Fruit fly (Drosophila melanogaster): Measurements from ENCODE around the gene GatC.

Gene GatC

dm6 chr2L:13878801-13879200, 45.9 kb upstream of the GatC start (continued):
- TF ChIP-seq CG13287 (GFP tag; IDR thresholded peaks at IDR 0.05; ENCODE audit: partially characterized antibody) (peak; percentile 45; the same call in 1 of the 2 replicates), CG34376 (GFP tag; optimal IDR thresholded peaks at IDR 0.05) (peak; percentile 33), slou (GFP tag; optimal IDR thresholded peaks at IDR 0.05) (no peak), HLHmδ (GFP tag; optimal IDR thresholded peaks at IDR 0.05) (peak; percentile 96), CG1832 (GFP tag; optimal IDR thresholded peaks at IDR 0.05) (no peak), kay (GFP tag; optimal IDR thresholded peaks at IDR 0.05) (peak; percentile 4), nerfin-1 (tag; optimal IDR thresholded peaks at IDR 0.05) (peak; percentile 18), Lpt (GFP tag; optimal IDR thresholded peaks at IDR 0.05) (no peak), CG8359 (GFP tag; optimal IDR thresholded peaks at IDR 0.05; ENCODE audit: borderline replicate concordance) (no peak), MTF-1 (GFP tag; optimal IDR thresholded peaks at IDR 0.05; ENCODE audit: borderline replicate concordance) (peak; percentile 7), Meics (GFP tag; optimal IDR thresholded peaks at IDR 0.05) (peak; percentile 18), unc-4 (GFP tag; IDR thresholded peaks at IDR 0.05; ENCODE audit: partially characterized antibody) (peak; percentile 23; the same call in 1 of the 2 replicates), abd-A (tag; optimal IDR thresholded peaks at IDR 0.05) (peak; percentile 8), Hsf (GFP tag; optimal IDR thresholded peaks at IDR 0.05) (no peak), seq (GFP tag; IDR thresholded peaks at IDR 0.05) (peak; percentile 68; the same call in 1 of the 2 replicates), CG15269 (tag; optimal IDR thresholded peaks at IDR 0.05) (peak; percentile 21), Hand (GFP tag; optimal IDR thresholded peaks at IDR 0.05) (no peak), Hmr (GFP tag; optimal IDR thresholded peaks at IDR 0.05) (peak; percentile 12), cad (GFP tag; optimal IDR thresholded peaks at IDR 0.05) (no peak), CG11504 (tag; optimal IDR thresholded peaks at IDR 0.05) (peak; percentile 8), eve (GFP tag; optimal IDR thresholded peaks at IDR 0.05) (peak in 1 of 2 experiments; percentile 7), fd64A (GFP tag; optimal IDR thresholded peaks at IDR 0.05) (no peak), CG17385 (GFP tag; optimal IDR thresholded peaks at IDR 0.05) (peak; percentile 42), CG3847 (GFP tag; IDR thresholded peaks at IDR 0.05) (peak; percentile 16; the same call in 1 of the 2 replicates), oc (tag; optimal IDR thresholded peaks at IDR 0.05) (peak; percentile 46), zfh1 (GFP tag; IDR thresholded peaks at IDR 0.05) (peak; percentile 44; the same call in 1 of the 3 replicates), nom (GFP tag; optimal IDR thresholded peaks at IDR 0.05) (peak; percentile 30), zfh2 (GFP tag; optimal IDR thresholded peaks at IDR 0.05) (peak; percentile 29), Trl (optimal IDR thresholded peaks at IDR 0.05) (peak in 1 of 2 experiments; percentile 23), Trl (GFP tag; optimal IDR thresholded peaks at IDR 0.05) (peak; percentile 34), Stat92E (GFP tag; optimal IDR thresholded peaks at IDR 0.05) (peak in 1 of 3 experiments; percentile 47), CG11085 (GFP tag; IDR thresholded peaks at IDR 0.05) (no peak), CG4730 (GFP tag; IDR thresholded peaks at IDR 0.05) (no peak), kni (GFP tag; optimal IDR thresholded peaks at IDR 0.05) (peak; percentile 3), fd102C (GFP tag; optimal IDR thresholded peaks at IDR 0.05) (no peak), Max (GFP tag; optimal IDR thresholded peaks at IDR 0.05) (no peak), Optix (GFP tag; IDR thresholded peaks at IDR 0.05) (no peak), bbx (GFP tag; IDR thresholded peaks at IDR 0.05; ENCODE audit: partially characterized antibody) (peak; percentile 78), vfl (GFP tag; optimal IDR thresholded peaks at IDR 0.05) (peak; percentile 7), C15 (GFP tag; IDR thresholded peaks at IDR 0.05) (no peak), CG12769 (tag; optimal IDR thresholded peaks at IDR 0.05) (peak; percentile 58), NC2β (GFP tag; optimal IDR thresholded peaks at IDR 0.05) (no peak), CG33213 (GFP tag; optimal IDR thresholded peaks at IDR 0.05) (peak; percentile 24), fd96Cb (tag; optimal IDR thresholded peaks at IDR 0.05) (no peak), CG10959 (GFP tag; IDR thresholded peaks at IDR 0.05) (peak; percentile 46; the same call in 1 of the 2 replicates), sob (GFP tag; IDR thresholded peaks at IDR 0.05) (peak; percentile 51; the same call in 1 of the 2 replicates), CG3281 (GFP tag; optimal IDR thresholded peaks at IDR 0.05) (peak; percentile 14), CG5953 (GFP tag; IDR thresholded peaks at IDR 0.05) (no peak), CG7839 (tag; optimal IDR thresholded peaks at IDR 0.05) (no peak), dpn (GFP tag; optimal IDR thresholded peaks at IDR 0.05) (peak in 1 of 2 experiments; percentile 10)
